Worm (Caenorhabditis elegans): ENCODE results near the gene F13H8.6.

The F13H8.6 gene

ce11 chrII:6250782-6251461 is 35.8 kb downstream of the F13H8.6 start, which contains the start of gene phb-2 (continued):
- TF ChIP-seq daf-16 (GFP tag; optimal IDR thresholded peaks at IDR 0.05) (no peak), daf-16 (tag; optimal IDR thresholded peaks at IDR 0.05) (peak; percentile 83), nhr-102 (tag; optimal IDR thresholded peaks at IDR 0.05) (peak; percentile 23), unc-62 (GFP tag; optimal IDR thresholded peaks at IDR 0.05 in 1 of 2) (no peak), unc-62 (tag; optimal IDR thresholded peaks at IDR 0.05) (no peak), nhr-111 (GFP tag; optimal IDR thresholded peaks at IDR 0.05) (no peak), unc-130 (GFP tag; optimal IDR thresholded peaks at IDR 0.05) (peak; percentile 55), nhr-48 (tag; optimal IDR thresholded peaks at IDR 0.05) (no peak), ama-1 (optimal IDR thresholded peaks at IDR 0.05) (peak; percentile 60), fkh-10 (GFP tag; optimal IDR thresholded peaks at IDR 0.05) (no peak), nhr-28 (tag; optimal IDR thresholded peaks at IDR 0.05) (peak; percentile 77), saeg-2 (GFP tag; IDR thresholded peaks at IDR 0.05) (no peak), duxl-1 (tag; optimal IDR thresholded peaks at IDR 0.05; ENCODE audit: poor library complexity) (peak; percentile 40), lin-13 (GFP tag; optimal IDR thresholded peaks at IDR 0.05) (peak; percentile 63), nhr-11 (tag; optimal IDR thresholded peaks at IDR 0.05) (peak; percentile 41), lin-29 (GFP tag; IDR thresholded peaks at IDR 0.05) (no peak), nhr-77 (tag; optimal IDR thresholded peaks at IDR 0.05) (peak; percentile 52), spr-1 (tag; optimal IDR thresholded peaks at IDR 0.05) (no peak), nhr-10 (tag; optimal IDR thresholded peaks at IDR 0.05) (no peak), Y5F2A.4 (GFP tag; optimal IDR thresholded peaks at IDR 0.05) (no peak), nhr-6 (tag; optimal IDR thresholded peaks at IDR 0.05) (peak; percentile 79), daf-8 (GFP tag; IDR thresholded peaks at IDR 0.05) (no peak), mdl-1 (tag; optimal IDR thresholded peaks at IDR 0.05) (peak in 1 of 2 experiments; percentile 0), nhr-41 (GFP tag; IDR thresholded peaks at IDR 0.05) (no peak), F49E8.2 (tag; optimal IDR thresholded peaks at IDR 0.05; ENCODE audit: borderline replicate concordance) (no peak), fos-1 (tag; optimal IDR thresholded peaks at IDR 0.05) (no peak), T26A8.4 (GFP tag; IDR thresholded peaks at IDR 0.05) (peak; percentile 70), egl-43 (GFP tag; IDR thresholded peaks at IDR 0.05) (no peak), ceh-82 (tag; optimal IDR thresholded peaks at IDR 0.05) (no peak), D1046.2 (GFP tag; IDR thresholded peaks at IDR 0.05) (no peak), Y75B8A.6 (GFP tag; IDR thresholded peaks at IDR 0.05) (no peak)

ce11 chrII:6248503-6248902 is 38.3 kb downstream of the F13H8.6 start:
- TF ChIP-seq ceh-82 (tag; optimal IDR thresholded peaks at IDR 0.05) (no peak), spr-1 (tag; optimal IDR thresholded peaks at IDR 0.05) (peak; percentile 45), snpc-4 (tag; optimal IDR thresholded peaks at IDR 0.05) (no peak), mxl-3 (GFP tag; optimal IDR thresholded peaks at IDR 0.05) (peak; percentile 56), ama-1 (optimal IDR thresholded peaks at IDR 0.05) (no peak), mdl-1 (tag; optimal IDR thresholded peaks at IDR 0.05) (no peak), zip-2 (tag; optimal IDR thresholded peaks at IDR 0.05) (no peak), cey-2 (tag; optimal IDR thresholded peaks at IDR 0.05; ENCODE audit: borderline replicate concordance, insufficient read depth) (no peak), R02D3.7 (tag; optimal IDR thresholded peaks at IDR 0.05) (no peak), T26A8.4 (GFP tag; IDR thresholded peaks at IDR 0.05) (no peak), ztf-11 (tag; optimal IDR thresholded peaks at IDR 0.05) (no peak), mdt-29 (GFP tag; IDR thresholded peaks at IDR 0.05) (0 out of 2 replicates have a peak, but pooled peaks have one; percentile 29), fos-1 (tag; optimal IDR thresholded peaks at IDR 0.05) (no peak), attf-4 (tag; optimal IDR thresholded peaks at IDR 0.05) (no peak), D1046.2 (GFP tag; IDR thresholded peaks at IDR 0.05) (peak; percentile 77; the same call in 1 of the 2 replicates), unc-62 (GFP tag; optimal IDR thresholded peaks at IDR 0.05 in 1 of 2) (no peak), unc-62 (tag; optimal IDR thresholded peaks at IDR 0.05) (no peak), unc-130 (GFP tag; optimal IDR thresholded peaks at IDR 0.05) (peak; percentile 13), dve-1 (tag; optimal IDR thresholded peaks at IDR 0.05; ENCODE audit: insufficient read depth) (peak; percentile 70), nhr-48 (tag; optimal IDR thresholded peaks at IDR 0.05) (peak; percentile 30), mxl-2 (GFP tag; conservative IDR thresholded peaks at IDR 0.05) (0 out of 2 replicates have a peak, but pooled peaks have one; percentile 13), zfp-3 (GFP tag; conservative IDR thresholded peaks at IDR 0.05) (peak; percentile 51; the same call in 1 of the 2 replicates), daf-19 (GFP tag; conservative IDR thresholded peaks at IDR 0.05) (peak; percentile 22; the same call in 1 of the 2 replicates), ctbp-1 (GFP tag; IDR thresholded peaks at IDR 0.05) (0 out of 2 replicates have a peak, but pooled peaks have one; percentile 36), lsy-2 (tag; optimal IDR thresholded peaks at IDR 0.05) (peak in 1 of 2 experiments; percentile 35), gei-8 (GFP tag; optimal IDR thresholded peaks at IDR 0.05) (no peak), arid-1 (GFP tag; conservative IDR thresholded peaks at IDR 0.05) (peak; percentile 67; the same call in 1 of the 2 replicates), daf-16 (GFP tag; optimal IDR thresholded peaks at IDR 0.05) (peak in 1 of 2 experiments; percentile 54), daf-16 (tag; optimal IDR thresholded peaks at IDR 0.05) (peak; percentile 39), nhr-76 (tag; optimal IDR thresholded peaks at IDR 0.05) (no peak), nhr-102 (tag; optimal IDR thresholded peaks at IDR 0.05) (no peak)
